Worm (Caenorhabditis elegans): Measurements from ENCODE around the gene ham-2.

ham-2 gene

DNA sequence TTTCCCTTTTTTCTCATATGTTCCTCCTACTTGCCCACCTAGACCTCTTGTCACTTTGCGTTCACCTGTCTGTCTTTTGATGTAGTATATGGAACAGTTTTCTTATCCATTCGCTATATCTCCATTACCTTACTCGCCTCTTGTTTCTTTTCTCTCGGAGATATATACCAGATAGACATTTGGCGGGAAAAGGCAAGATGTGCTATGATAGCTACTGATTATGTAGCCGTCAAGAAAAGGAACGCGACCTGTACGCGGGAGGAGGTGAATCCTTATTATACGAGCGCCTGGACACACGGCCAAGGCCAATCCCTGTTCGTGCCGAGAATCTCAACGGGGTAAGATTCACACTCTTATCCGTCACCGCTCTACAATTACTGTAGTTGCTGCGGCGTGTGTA is 1.5 kb upstream of the ham-2 start:
- TF ChIP-seq hmg-11 (tag; optimal IDR thresholded peaks at IDR 0.05): no peak
- TF ChIP-seq elt-1 (tag; optimal IDR thresholded peaks at IDR 0.05): peak; percentile 13

ce11 chrX:4553491-4553890 is 994 bp upstream of the ham-2 start:
- TF ChIP-seq nhr-67 (tag; optimal IDR thresholded peaks at IDR 0.05) (no peak), ceh-16 (tag; optimal IDR thresholded peaks at IDR 0.05) (no peak), unc-62 (GFP tag; optimal IDR thresholded peaks at IDR 0.05) (no peak), elt-1 (tag; optimal IDR thresholded peaks at IDR 0.05) (no peak), elt-3 (tag; optimal IDR thresholded peaks at IDR 0.05) (no peak), nhr-77 (tag; optimal IDR thresholded peaks at IDR 0.05) (no peak), elt-2 (tag; optimal IDR thresholded peaks at IDR 0.05) (no peak)

DNA sequence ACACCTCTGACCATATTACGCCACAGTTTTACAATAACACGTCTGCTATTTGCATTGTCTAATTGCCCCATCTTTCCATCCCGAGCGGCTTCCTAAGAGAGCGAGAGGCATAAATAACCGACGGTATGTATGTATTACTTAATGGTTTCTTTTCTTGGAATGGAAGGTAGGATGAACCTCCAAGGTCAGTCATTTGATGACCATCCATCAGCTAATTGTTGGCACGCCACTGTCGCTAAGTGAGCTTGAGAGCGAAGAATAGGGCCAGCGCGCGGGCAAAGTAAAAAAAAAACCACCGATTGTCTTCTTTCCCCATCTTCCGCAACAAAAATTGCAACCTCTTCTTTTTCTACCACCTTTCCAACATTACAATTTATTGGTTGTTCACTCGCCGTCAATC is 1.5 kb downstream of the ham-2 start:
- TF ChIP-seq nhr-76 (tag; optimal IDR thresholded peaks at IDR 0.05) (no peak), skn-1 (tag; optimal IDR thresholded peaks at IDR 0.05) (no peak), nhr-25 (tag; optimal IDR thresholded peaks at IDR 0.05) (no peak), zag-1 (tag; optimal IDR thresholded peaks at IDR 0.05) (no peak), ama-1 (optimal IDR thresholded peaks at IDR 0.05) (no peak), ztf-11 (tag; optimal IDR thresholded peaks at IDR 0.05) (no peak), unc-62 (GFP tag; optimal IDR thresholded peaks at IDR 0.05) (no peak), elt-2 (tag; optimal IDR thresholded peaks at IDR 0.05) (no peak), nhr-12 (tag; optimal IDR thresholded peaks at IDR 0.05) (no peak), lsy-12 (tag; optimal IDR thresholded peaks at IDR 0.05) (no peak), fkh-10 (GFP tag; optimal IDR thresholded peaks at IDR 0.05) (no peak), nhr-23 (tag; optimal IDR thresholded peaks at IDR 0.05) (no peak), nhr-67 (tag; optimal IDR thresholded peaks at IDR 0.05) (no peak), nhr-77 (tag; optimal IDR thresholded peaks at IDR 0.05) (no peak), elt-3 (tag; optimal IDR thresholded peaks at IDR 0.05) (no peak)

- TF ChIP-seq ZK546.5 (tag; optimal IDR thresholded peaks at IDR 0.05) (no peak), nhr-23 (tag; optimal IDR thresholded peaks at IDR 0.05) (no peak), fkh-2 (tag; optimal IDR thresholded peaks at IDR 0.05) (no peak), pha-4 (tag; optimal IDR thresholded peaks at IDR 0.05) (no peak), eor-1 (tag; optimal IDR thresholded peaks at IDR 0.05) (no peak), elt-2 (tag; optimal IDR thresholded peaks at IDR 0.05) (no peak), nhr-77 (tag; optimal IDR thresholded peaks at IDR 0.05) (no peak), nhr-11 (tag; optimal IDR thresholded peaks at IDR 0.05) (no peak), ceh-28 (tag; optimal IDR thresholded peaks at IDR 0.05) (no peak), snpc-4 (tag; optimal IDR thresholded peaks at IDR 0.05) (no peak), R02D3.7 (tag; optimal IDR thresholded peaks at IDR 0.05) (no peak), ceh-9 (tag; optimal IDR thresholded peaks at IDR 0.05) (no peak), hmg-11 (tag; optimal IDR thresholded peaks at IDR 0.05) (no peak), unc-62 (GFP tag; optimal IDR thresholded peaks at IDR 0.05) (no peak)
These were observed 7.4 kb downstream of the ham-2 start, which contains the start of gene C05E11.6 for ce11 chrX:4561863-4562262. Gene C05E11.6 (plus strand): TSS chrX:4562163.

ce11 chrX:4562288-4562687 is 7.8 kb downstream of the ham-2 start:
- TF ChIP-seq tbx-2 (tag; optimal IDR thresholded peaks at IDR 0.05): no peak
- TF ChIP-seq nhr-12 (tag; optimal IDR thresholded peaks at IDR 0.05): no peak
- no peak for TF ChIP-seq elt-1 (tag; optimal IDR thresholded peaks at IDR 0.05)
- no peak for TF ChIP-seq ceh-16 (tag; optimal IDR thresholded peaks at IDR 0.05)
- no peak for TF ChIP-seq nhr-23 (tag; optimal IDR thresholded peaks at IDR 0.05)
- no peak for TF ChIP-seq elt-3 (tag; optimal IDR thresholded peaks at IDR 0.05)
- TF ChIP-seq zag-1 (tag; optimal IDR thresholded peaks at IDR 0.05): no peak
- TF ChIP-seq ztf-11 (tag; optimal IDR thresholded peaks at IDR 0.05): no peak

- TF ChIP-seq unc-39 (tag; optimal IDR thresholded peaks at IDR 0.05) (no peak), ceh-82 (tag; optimal IDR thresholded peaks at IDR 0.05) (no peak), aly-2 (tag; optimal IDR thresholded peaks at IDR 0.05) (no peak), elt-1 (tag; optimal IDR thresholded peaks at IDR 0.05) (no peak), nhr-25 (tag; optimal IDR thresholded peaks at IDR 0.05) (no peak), hmg-11 (tag; optimal IDR thresholded peaks at IDR 0.05) (no peak), elt-3 (tag; optimal IDR thresholded peaks at IDR 0.05) (no peak), ztf-11 (tag; optimal IDR thresholded peaks at IDR 0.05) (no peak), egl-27 (tag; optimal IDR thresholded peaks at IDR 0.05) (no peak), daf-12 (tag; optimal IDR thresholded peaks at IDR 0.05) (no peak), lin-15B (tag; optimal IDR thresholded peaks at IDR 0.05) (no peak), nhr-12 (tag; optimal IDR thresholded peaks at IDR 0.05) (no peak), zag-1 (tag; optimal IDR thresholded peaks at IDR 0.05) (no peak), R02D3.7 (tag; optimal IDR thresholded peaks at IDR 0.05) (no peak), ama-1 (optimal IDR thresholded peaks at IDR 0.05) (no peak), nhr-67 (tag; optimal IDR thresholded peaks at IDR 0.05) (no peak), elt-2 (tag; optimal IDR thresholded peaks at IDR 0.05) (peak; percentile 98), mml-1 (tag; optimal IDR thresholded peaks at IDR 0.05) (no peak), ceh-9 (tag; optimal IDR thresholded peaks at IDR 0.05) (no peak), egl-5 (tag; optimal IDR thresholded peaks at IDR 0.05) (no peak), ceh-28 (tag; optimal IDR thresholded peaks at IDR 0.05) (no peak), lsy-12 (tag; optimal IDR thresholded peaks at IDR 0.05) (no peak), nhr-43 (tag; optimal IDR thresholded peaks at IDR 0.05; ENCODE audit: poor library complexity, severe bottlenecking) (no peak), ZK546.5 (tag; optimal IDR thresholded peaks at IDR 0.05) (no peak), mdl-1 (tag; optimal IDR thresholded peaks at IDR 0.05) (peak; percentile 15), nhr-23 (tag; optimal IDR thresholded peaks at IDR 0.05) (no peak), eor-1 (tag; optimal IDR thresholded peaks at IDR 0.05) (no peak), lin-39 (tag; optimal IDR thresholded peaks at IDR 0.05) (no peak), fkh-2 (tag; optimal IDR thresholded peaks at IDR 0.05) (no peak)
These were observed 10.3 kb downstream of the ham-2 start, which contains the start of gene amt-4 for ce11 chrX:4564717-4565316. Gene amt-4 (plus strand): TSS chrX:4565302.
